Fruit fly (Drosophila melanogaster) S2 (cell line): Measurements from ENCODE around the gene CG42711.

Experiments
- CG8478 ChIP-seq: fragments of >200 bp; optimal IDR thresholded peaks from 2 replicates; lab custom pipeline; 2018
- CTCF ChIP-seq, 2 experiments: fragments of >200 bp; optimal IDR thresholded peaks; 2 replicates each; lab custom pipeline; 2018

CG42711 gene

DNA sequence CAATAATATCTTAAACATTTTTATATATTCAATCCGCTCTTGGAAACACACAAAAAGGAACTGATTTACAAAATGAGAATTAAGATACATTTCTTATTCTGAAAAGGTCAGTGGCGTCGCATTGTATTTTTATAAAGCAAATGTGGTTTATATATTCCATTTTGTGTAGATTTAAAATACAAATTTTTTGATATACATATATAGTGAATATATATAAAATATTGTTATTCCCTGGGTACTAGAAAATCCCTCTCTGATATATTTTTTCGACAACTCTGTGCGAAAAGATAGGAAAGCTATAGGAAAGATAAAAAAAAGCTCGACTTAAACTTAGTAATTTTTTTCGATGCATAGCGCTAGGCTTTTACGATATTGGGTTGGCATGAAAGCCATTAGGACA lies at the start of gene CG42711:
Gene CG42711, minus strand, starts transcription at position 45 of the 400 bp plus-strand sequence.
- no peak for TF ChIP-seq CTCF (optimal IDR thresholded peaks at IDR 0.05; lab: Kevin White, UChicago)
- no peak for TF ChIP-seq CG8478 (lab: Kevin White, UChicago)

DNA sequence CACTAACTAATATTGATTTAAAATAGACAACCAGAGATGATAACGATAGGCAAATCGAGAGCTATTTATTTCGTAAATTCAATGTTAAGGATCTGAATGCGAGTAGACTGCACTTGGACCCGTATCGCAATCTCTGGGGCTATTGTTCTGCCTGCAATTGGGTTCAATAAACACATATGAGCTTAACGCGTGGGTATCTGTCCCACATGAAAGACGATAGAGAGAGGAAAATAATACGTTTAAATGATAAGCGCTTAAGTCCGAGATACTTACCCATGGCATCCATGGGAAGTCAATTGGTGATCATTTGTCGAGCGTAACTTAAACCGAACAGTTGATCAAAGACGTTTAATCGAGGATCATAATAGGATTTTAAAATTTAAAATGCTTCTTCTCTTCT lies 48.7 kb upstream of the CG42711 start, which contains the start of gene NimC2:
Gene NimC2, plus strand, starts transcription at position 301 of the 400 bp plus-strand sequence.
- TF ChIP-seq CG8478 (lab: Kevin White, UChicago) (no peak), CTCF (optimal IDR thresholded peaks at IDR 0.05; lab: Kevin White, UChicago) (no peak)

DNA sequence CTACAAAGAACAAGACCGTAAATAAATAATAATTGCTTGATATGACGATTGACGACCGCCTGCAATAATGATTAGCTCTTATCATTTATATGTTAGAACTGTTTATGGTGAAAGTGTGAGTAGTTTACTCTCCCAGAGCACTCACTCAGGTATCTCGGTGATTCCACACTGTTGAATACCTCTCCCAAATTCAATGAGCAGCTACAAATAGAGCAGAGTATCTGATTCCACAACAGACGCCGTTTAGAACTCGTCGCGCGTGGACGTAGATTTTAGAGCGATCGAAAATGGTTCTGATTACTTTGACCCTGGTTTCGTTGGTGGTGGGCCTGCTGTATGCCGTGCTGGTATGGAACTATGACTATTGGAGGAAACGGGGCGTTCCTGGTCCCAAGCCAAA lies 45.9 kb upstream of the CG42711 start, which contains the start of gene Cyp28a5:
Gene Cyp28a5, plus strand, starts transcription at position 230 of the 400 bp plus-strand sequence.
- TF ChIP-seq CTCF (optimal IDR thresholded peaks at IDR 0.05; lab: Kevin White, UChicago): no peak
- TF ChIP-seq CG8478 (lab: Kevin White, UChicago): no peak

DNA sequence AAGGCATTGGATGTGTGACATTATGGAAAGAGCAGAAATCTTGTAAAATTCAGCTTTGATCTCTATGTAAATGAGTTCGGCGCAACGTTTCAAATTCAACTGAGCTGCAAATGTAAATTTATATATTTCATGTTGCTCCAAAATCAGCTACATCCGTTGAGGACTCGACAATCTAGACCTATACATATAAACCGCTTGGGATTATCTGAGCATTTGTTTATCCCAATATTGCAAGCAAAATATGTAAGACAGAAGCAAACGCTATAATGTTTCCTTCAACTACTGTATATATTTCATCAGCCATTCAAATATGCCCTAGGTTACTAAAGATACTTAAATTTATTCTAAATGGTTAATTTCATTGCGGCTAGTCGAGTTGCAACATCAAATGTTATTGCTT lies 45.5 kb upstream of the CG42711 start, which contains the start of gene NimC1:
Gene NimC1, minus strand, starts transcription at position 101 of the 400 bp plus-strand sequence.
- TF ChIP-seq CG8478 (lab: Kevin White, UChicago): no peak
- TF ChIP-seq CTCF (optimal IDR thresholded peaks at IDR 0.05; lab: Kevin White, UChicago): no peak

- TF ChIP-seq CG8478 (lab: Kevin White, UChicago) (no peak), CTCF (optimal IDR thresholded peaks at IDR 0.05; lab: Kevin White, UChicago) (no peak)
Measured at dm6 chr2L:13972847-13973246, 41.7 kb upstream of the CG42711 start, which contains the start of gene He. Gene He, minus strand, starts transcription at chr2L:13972947.

- no peak for TF ChIP-seq CTCF (optimal IDR thresholded peaks at IDR 0.05; lab: Kevin White, UChicago)
- no peak for TF ChIP-seq CG8478 (lab: Kevin White, UChicago)
Measured at dm6 chr2L:13969876-13970275, 38.7 kb upstream of the CG42711 start, which contains the start of the genes NimB4 and NimB5. Gene NimB4, minus strand, starts transcription at chr2L:13969976. Gene NimB5, plus strand, starts transcription at chr2L:13970177.

DNA sequence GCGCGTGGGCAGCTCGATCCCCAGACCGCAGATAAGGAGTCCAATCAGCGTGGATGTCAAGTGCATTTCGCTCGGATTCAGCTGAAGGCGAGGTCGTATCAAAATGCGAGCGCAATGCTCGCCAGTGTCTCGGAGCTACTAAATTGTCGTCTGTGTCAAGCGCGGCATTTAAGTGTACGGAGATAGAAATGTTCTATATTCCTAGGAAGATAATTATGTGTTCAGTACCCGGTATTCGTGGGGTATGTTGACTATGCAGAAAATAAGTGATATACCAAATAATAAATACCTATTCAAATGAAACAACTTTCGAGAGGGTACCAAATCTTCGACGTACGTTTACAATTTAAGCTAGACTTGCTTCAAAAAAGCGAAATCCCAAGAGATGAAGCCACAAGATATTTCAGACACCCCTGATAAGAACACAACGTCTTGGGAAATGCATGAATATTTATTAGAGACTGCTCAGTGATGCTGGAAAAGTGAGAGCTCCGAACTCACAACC lies 36.7 kb upstream of the CG42711 start, which contains the start of gene NimB3:
Gene NimB3, minus strand, starts transcription at position 140 of the 505 bp plus-strand sequence.
- no peak for TF ChIP-seq CTCF (optimal IDR thresholded peaks at IDR 0.05; lab: Kevin White, UChicago)
- TF ChIP-seq CG8478 (lab: Kevin White, UChicago): no peak

- no peak for TF ChIP-seq CTCF (optimal IDR thresholded peaks at IDR 0.05; lab: Kevin White, UChicago)
- no peak for TF ChIP-seq CG8478 (lab: Kevin White, UChicago)
Measured at dm6 chr2L:13966732-13967316, 35.7 kb upstream of the CG42711 start, which contains the start of gene NimB2. Gene NimB2, minus strand, starts transcription at chr2L:13967018.

dm6 chr2L:13963467-13964122 lies 32.4 kb upstream of the CG42711 start, which contains the start of gene NimB1:
Gene NimB1, plus strand, starts transcription at chr2L:13963507.
- TF ChIP-seq CTCF (optimal IDR thresholded peaks at IDR 0.05; lab: Kevin White, UChicago): no peak
- TF ChIP-seq CG8478 (lab: Kevin White, UChicago): no peak

DNA sequence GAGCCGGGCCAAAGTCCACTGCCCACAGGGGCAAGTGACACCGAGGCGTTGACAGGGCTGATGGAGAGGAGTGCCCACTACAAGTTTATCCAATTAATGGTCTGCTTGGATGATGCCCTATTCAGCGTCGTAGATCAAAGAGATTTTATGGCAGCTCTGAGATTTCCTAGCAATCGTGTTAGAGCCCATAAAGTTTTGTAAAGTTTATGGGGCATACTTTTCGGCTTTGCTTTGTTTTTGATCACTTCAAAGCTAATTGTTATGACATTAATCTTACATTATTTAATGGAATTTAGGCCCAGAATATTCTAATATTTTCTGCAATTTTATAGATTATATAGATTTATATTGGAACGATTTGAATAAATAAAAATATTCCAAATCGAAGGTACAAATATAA lies 29.2 kb upstream of the CG42711 start:
- TF ChIP-seq CG8478 (lab: Kevin White, UChicago): no peak
- no peak for TF ChIP-seq CTCF (optimal IDR thresholded peaks at IDR 0.05; lab: Kevin White, UChicago)

DNA sequence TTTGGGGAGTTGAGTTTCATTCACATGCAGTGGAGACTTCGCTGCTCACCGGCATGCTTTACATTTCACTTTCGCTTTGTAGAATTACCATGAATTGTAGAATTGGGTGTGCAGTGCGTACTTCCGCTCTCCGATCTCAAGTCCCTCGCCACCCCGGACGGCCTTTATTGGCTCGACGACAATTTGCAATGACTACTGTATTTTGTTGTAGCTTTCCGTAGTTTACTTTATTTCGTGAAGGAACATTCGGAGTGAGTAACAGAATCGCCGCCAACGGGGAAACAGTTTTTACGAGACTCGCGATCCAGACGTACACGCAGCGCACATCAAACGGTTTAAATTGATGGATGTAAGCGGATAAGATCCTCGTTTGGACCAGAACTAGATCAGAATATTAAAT lies 26.1 kb upstream of the CG42711 start, which contains the start of gene NimA:
Gene NimA, plus strand, starts transcription at position 301 of the 400 bp plus-strand sequence.
- no peak for TF ChIP-seq CTCF (optimal IDR thresholded peaks at IDR 0.05; lab: Kevin White, UChicago)
- TF ChIP-seq CG8478 (lab: Kevin White, UChicago): no peak

- no peak for TF ChIP-seq CTCF (optimal IDR thresholded peaks at IDR 0.05; lab: Kevin White, UChicago)
- no peak for TF ChIP-seq CG8478 (lab: Kevin White, UChicago)
Measured at dm6 chr2L:13955775-13956174, 24.6 kb upstream of the CG42711 start.

dm6 chr2L:13949789-13950188 lies 18.6 kb upstream of the CG42711 start:
- TF ChIP-seq CTCF (optimal IDR thresholded peaks at IDR 0.05; lab: Kevin White, UChicago) (no peak), CG8478 (lab: Kevin White, UChicago) (no peak)

- TF ChIP-seq CG8478 (lab: Kevin White, UChicago) (no peak), CTCF (optimal IDR thresholded peaks at IDR 0.05; lab: Kevin White, UChicago) (no peak)
Measured at dm6 chr2L:13947476-13947875, 16.3 kb upstream of the CG42711 start, which contains the start of gene Vajk3. Gene Vajk3, minus strand, starts transcription at chr2L:13947476.
